Worm (Caenorhabditis elegans): Measurements from ENCODE around the gene C55A6.3.

DNA sequence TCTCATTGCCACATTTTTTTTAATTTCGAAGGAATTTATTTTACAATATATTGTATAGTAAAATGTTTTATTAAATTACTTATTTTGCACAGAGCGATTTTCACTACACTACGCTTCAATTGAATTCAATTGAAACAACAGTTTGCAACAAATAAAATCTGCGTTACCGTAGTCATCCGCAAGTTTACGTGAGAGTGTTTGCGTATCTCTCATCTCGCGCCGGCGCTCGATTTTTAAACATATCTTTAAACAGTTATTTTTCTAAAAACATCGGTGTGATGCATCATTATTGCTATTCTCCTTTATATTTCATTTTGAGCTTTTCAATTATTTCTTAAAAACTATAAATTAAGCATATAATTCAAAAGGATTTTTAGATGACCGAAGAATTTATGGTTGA is 40.9 kb upstream of the C55A6.3 start, which contains the start of gene duo-1:
- TF ChIP-seq dmd-4 (tag; optimal IDR thresholded peaks at IDR 0.05) (no peak), lsy-2 (tag; optimal IDR thresholded peaks at IDR 0.05) (no peak), unc-55 (GFP tag; optimal IDR thresholded peaks at IDR 0.05) (no peak), ama-1 (optimal IDR thresholded peaks at IDR 0.05) (no peak), skn-1 (tag; optimal IDR thresholded peaks at IDR 0.05) (no peak), sem-4 (tag; optimal IDR thresholded peaks at IDR 0.05) (no peak), nhr-237 (tag; optimal IDR thresholded peaks at IDR 0.05) (no peak), nhr-77 (tag; optimal IDR thresholded peaks at IDR 0.05) (no peak), mbf-1 (tag; optimal IDR thresholded peaks at IDR 0.05) (no peak), mab-5 (tag; optimal IDR thresholded peaks at IDR 0.05) (no peak), unc-39 (tag; optimal IDR thresholded peaks at IDR 0.05) (no peak)
